Worm (Caenorhabditis elegans) whole organism, L1 larva: ENCODE data around the gene ZK596.3.

ENCODE experiments used
- Y116A8C.19 ChIP-seq: sonication (generic microtip); optimal IDR thresholded peaks from 2 replicates; lab custom pipeline; 2016; ENCODE audit warnings: missing compliant biosample characterization, missing genetic modification characterization, borderline replicate concordance
- ama-1 ChIP-seq: fragments of 150-350 bp; optimal IDR thresholded peaks from 2 replicates; lab custom pipeline; 2014
- ceh-88 ChIP-seq: fragments of 200-800 bp; sonication (Bioruptor generic); IDR thresholded peaks from 2 replicates; pipeline ENCODE4 v1.3.6; 2022; ENCODE audit warnings: missing genetic modification characterization, missing compliant biosample characterization
- fkh-8 ChIP-seq: sonication (generic microtip); optimal IDR thresholded peaks from 2 replicates; lab custom pipeline; 2016; ENCODE audit warnings: mild to moderate bottlenecking, missing genetic modification characterization, missing compliant biosample characterization
- irx-1 ChIP-seq: sonication (generic microtip); optimal IDR thresholded peaks from 2 replicates; lab custom pipeline; 2016; ENCODE audit warnings: missing genetic modification characterization, missing compliant biosample characterization
- mdl-1 ChIP-seq, 2 experiments: fragments of 150-350 bp; optimal IDR thresholded peaks; 2 replicates each; lab custom pipeline; 2014 to 2017; ENCODE audit warnings: missing biosample characterization in 2 of 2, missing genetic modification characterization in 2 of 2, inconsistent platforms in 1 of 2
- nhr-12 ChIP-seq: sonication (generic microtip); optimal IDR thresholded peaks from 2 replicates; lab custom pipeline; 2017; ENCODE audit warnings: missing biosample characterization, missing genetic modification characterization
- nhr-237 ChIP-seq: fragments of 150-350 bp; optimal IDR thresholded peaks from 2 replicates; lab custom pipeline; 2014; ENCODE audit warnings: missing biosample characterization, missing genetic modification characterization
- sptf-1 ChIP-seq: fragments of 150-350 bp; optimal IDR thresholded peaks from 2 replicates; lab custom pipeline; 2014; ENCODE audit warnings: missing biosample characterization, missing genetic modification characterization
- unc-30 ChIP-seq: sonication (generic microtip); optimal IDR thresholded peaks from 2 replicates; lab custom pipeline; 2017; ENCODE audit warnings: missing biosample characterization, missing genetic modification characterization
- unc-86 ChIP-seq: sonication (generic microtip); optimal IDR thresholded peaks from 2 replicates; lab custom pipeline; 2016; ENCODE audit warnings: missing genetic modification characterization, missing compliant biosample characterization

DNA sequence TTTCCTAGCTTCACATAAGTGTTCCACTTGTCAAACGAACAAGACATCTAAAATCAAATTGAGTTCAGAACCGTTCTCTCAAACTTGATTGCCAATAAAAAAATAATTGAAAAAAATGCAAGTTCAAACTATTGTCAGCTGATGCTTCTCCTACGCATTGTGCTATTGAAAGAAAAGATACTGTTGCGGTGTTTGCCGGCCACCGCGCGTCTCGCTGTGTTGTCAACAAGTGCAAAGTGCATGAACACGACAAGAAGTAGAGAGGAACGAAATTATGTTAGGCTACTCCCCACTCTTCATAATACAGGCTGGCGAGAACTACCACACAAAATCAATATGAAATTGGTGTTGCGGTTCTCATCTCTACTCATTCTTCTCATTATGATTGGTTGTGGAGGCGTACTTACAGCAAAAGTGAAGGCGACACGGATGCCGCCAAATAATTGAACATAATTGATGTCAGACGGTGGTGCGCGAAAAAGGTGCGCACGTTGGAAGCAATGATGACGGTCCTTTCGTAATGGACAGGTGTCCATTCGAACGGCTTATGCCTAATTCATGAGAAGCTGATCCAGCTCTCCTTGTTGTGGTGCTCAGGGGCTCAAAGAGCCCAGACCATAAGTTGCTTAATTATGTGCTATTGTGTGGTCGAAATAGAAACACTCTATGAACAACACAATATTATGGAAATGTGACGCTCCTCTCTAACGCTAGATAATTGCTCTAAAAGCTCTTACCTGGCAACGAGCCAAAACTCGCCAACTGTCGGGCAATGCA, 36.6 kb downstream of the ZK596.3 start:
- TF ChIP-seq mdl-1 (tag; optimal IDR thresholded peaks at IDR 0.05; lab: Kevin White, UChicago), result no peak
- no peak for TF ChIP-seq fkh-8 (tag; lab: Kevin White, UChicago)
- TF ChIP-seq Y116A8C.19 (tag; lab: Kevin White, UChicago), result no peak
- TF ChIP-seq unc-86 (tag; lab: Kevin White, UChicago), result no peak
- no peak for TF ChIP-seq nhr-12 (tag; lab: Kevin White, UChicago)
- no peak for TF ChIP-seq nhr-237 (tag; lab: Kevin White, UChicago)
- no peak for TF ChIP-seq irx-1 (tag; lab: Kevin White, UChicago)
- no peak for TF ChIP-seq ceh-88
- TF ChIP-seq ama-1 (lab: Kevin White, UChicago), result no peak
- no peak for TF ChIP-seq unc-30 (tag; lab: Kevin White, UChicago)
- TF ChIP-seq sptf-1 (tag; lab: Kevin White, UChicago), result no peak
